Worm (Caenorhabditis elegans) whole organism, L2 larva: ENCODE measurements around the gene str-25.

ENCODE experiments used
- C34F6.9 ChIP-seq: fragments of 150-350 bp; optimal IDR thresholded peaks from 2 replicates; lab custom pipeline; 2014; ENCODE audit warnings: missing biosample characterization, missing genetic modification characterization
- aly-2 ChIP-seq: fragments of 150-350 bp; optimal IDR thresholded peaks from 2 replicates; lab custom pipeline; 2014; ENCODE audit warnings: missing biosample characterization, missing genetic modification characterization
- ama-1 ChIP-seq: fragments of 150-350 bp; optimal IDR thresholded peaks from 2 replicates; lab custom pipeline; 2018; ENCODE audit warnings: inconsistent platforms
- blmp-1 ChIP-seq: sonication (generic microtip); optimal IDR thresholded peaks from 2 replicates; lab custom pipeline; 2017; ENCODE audit warnings: missing genetic modification characterization, mild to moderate bottlenecking, missing compliant biosample characterization, antibody characterized with exemption, moderate library complexity; ENCODE audit not compliant: insufficient read depth
- crh-2 ChIP-seq: sonication (generic microtip); optimal IDR thresholded peaks from 2 replicates; lab custom pipeline; 2017; ENCODE audit warnings: missing biosample characterization, missing genetic modification characterization
- egl-27 ChIP-seq: sonication (generic microtip); optimal IDR thresholded peaks from 3 replicates; lab custom pipeline; 2017; ENCODE audit warnings: missing biosample characterization, missing genetic modification reagents, missing genetic modification characterization
- elt-1 ChIP-seq: fragments of 150-350 bp; optimal IDR thresholded peaks from 2 replicates; lab custom pipeline; 2014; ENCODE audit warnings: missing biosample characterization, missing genetic modification characterization
- elt-3 ChIP-seq: sonication (generic microtip); optimal IDR thresholded peaks from 2 replicates; lab custom pipeline; 2017; ENCODE audit warnings: missing biosample characterization, missing genetic modification characterization
- fos-1 ChIP-seq: fragments of 150-350 bp; optimal IDR thresholded peaks from 2 replicates; lab custom pipeline; 2014; ENCODE audit warnings: missing biosample characterization, missing genetic modification characterization
- gmeb-1 ChIP-seq: fragments of 150-350 bp; optimal IDR thresholded peaks from 2 replicates; lab custom pipeline; 2014; ENCODE audit warnings: missing biosample characterization, missing genetic modification characterization
- lin-39 ChIP-seq: fragments of 150-350 bp; optimal IDR thresholded peaks from 2 replicates; lab custom pipeline; 2014; ENCODE audit warnings: missing biosample characterization, missing genetic modification reagents, missing genetic modification characterization
- lsy-2 ChIP-seq, 2 experiments: fragments of 150-350 bp in 1 of 2; sonication (generic microtip) in 1 of 2; optimal IDR thresholded peaks; 2 replicates each; lab custom pipeline; 2014 to 2017; ENCODE audit warnings: missing biosample characterization in 2 of 2, missing genetic modification characterization in 2 of 2
- mdl-1 ChIP-seq, 2 experiments: fragments of 150-350 bp in 1 of 2; sonication (generic microtip) in 1 of 2; optimal IDR thresholded peaks; 2 replicates each; lab custom pipeline; 2017; ENCODE audit warnings: missing biosample characterization in 2 of 2, missing genetic modification characterization in 2 of 2
- nhr-12 ChIP-seq: fragments of 150-350 bp; optimal IDR thresholded peaks from 2 replicates; lab custom pipeline; 2014; ENCODE audit warnings: missing biosample characterization, missing genetic modification characterization
- nhr-129 ChIP-seq: fragments of 150-350 bp; optimal IDR thresholded peaks from 2 replicates; lab custom pipeline; 2014; ENCODE audit warnings: missing biosample characterization, missing genetic modification characterization
- nhr-237 ChIP-seq: fragments of 150-350 bp; optimal IDR thresholded peaks from 2 replicates; lab custom pipeline; 2014; ENCODE audit warnings: missing biosample characterization, missing genetic modification characterization
- nhr-25 ChIP-seq: fragments of 150-350 bp; sonication (generic microtip); optimal IDR thresholded peaks from 3 replicates; lab custom pipeline; 2014; ENCODE audit warnings: missing biosample characterization, missing genetic modification characterization
- nhr-77 ChIP-seq: fragments of 150-350 bp; optimal IDR thresholded peaks from 2 replicates; lab custom pipeline; 2014; ENCODE audit warnings: missing biosample characterization, missing genetic modification characterization
- sem-4 ChIP-seq: fragments of 150-350 bp; optimal IDR thresholded peaks from 2 replicates; lab custom pipeline; 2014; ENCODE audit warnings: missing biosample characterization, missing genetic modification reagents, missing genetic modification characterization
- sma-9 ChIP-seq, 2 experiments: fragments of 150-350 bp in 1 of 2; sonication (generic microtip) in 1 of 2; optimal IDR thresholded peaks; 2 replicates each; lab custom pipeline; 2014 to 2016; ENCODE audit warnings: missing genetic modification characterization in 2 of 2, mild to moderate bottlenecking in 1 of 2, missing biosample characterization in 1 of 2, missing compliant biosample characterization in 1 of 2, missing genetic modification reagents in 1 of 2, moderate library complexity in 1 of 2
- unc-55 ChIP-seq: fragments of 150-350 bp; sonication (generic microtip); optimal IDR thresholded peaks from 3 replicates; lab custom pipeline; 2014; ENCODE audit warnings: missing biosample characterization, missing genetic modification reagents, missing genetic modification characterization
- unc-62 ChIP-seq: fragments of 150-350 bp; optimal IDR thresholded peaks from 2 replicates; lab custom pipeline; 2014; ENCODE audit warnings: missing biosample characterization, missing genetic modification reagents, missing genetic modification characterization
- zag-1 ChIP-seq: fragments of 150-350 bp; optimal IDR thresholded peaks from 2 replicates; lab custom pipeline; 2014; ENCODE audit warnings: missing biosample characterization, missing genetic modification characterization

Gene str-25

ce11 chrV:16160087-16160486 is 44.6 kb downstream of the str-25 start:
- TF ChIP-seq blmp-1 (tag; lab: Kevin White, UChicago) (no peak), nhr-129 (tag; lab: Kevin White, UChicago) (peak; percentile 83), unc-55 (GFP tag; lab: Kevin White, UChicago) (peak; percentile 56), fos-1 (tag; lab: Kevin White, UChicago) (peak; percentile 62), elt-3 (tag; lab: Kevin White, UChicago) (no peak)

ce11 chrV:16162124-16162735 is 46.7 kb downstream of the str-25 start, which contains the start of the genes str-109 and F10A3.11:
str-109 (minus strand) TSS chrV:16162224.
F10A3.11 (plus strand) TSS chrV:16162685.
- TF ChIP-seq nhr-237 (tag; lab: Kevin White, UChicago) (no peak), crh-2 (tag; lab: Kevin White, UChicago) (no peak), zag-1 (tag; lab: Kevin White, UChicago) (no peak), aly-2 (tag; lab: Kevin White, UChicago) (no peak), mdl-1 (tag; optimal IDR thresholded peaks at IDR 0.05; lab: Kevin White, UChicago) (no peak), nhr-12 (tag; lab: Kevin White, UChicago) (no peak), C34F6.9 (tag; lab: Kevin White, UChicago) (no peak), unc-62 (no peak), elt-1 (tag; lab: Kevin White, UChicago) (no peak), nhr-129 (tag; lab: Kevin White, UChicago) (no peak), lin-39 (tag; lab: Kevin White, UChicago) (no peak)

ce11 chrV:16163719-16164118 is 48.2 kb downstream of the str-25 start, which contains the start of gene F10A3.12:
F10A3.12 (plus strand) TSS chrV:16164019.
- no peak for TF ChIP-seq mdl-1 (tag; optimal IDR thresholded peaks at IDR 0.05; lab: Kevin White, UChicago)
- TF ChIP-seq nhr-77 (tag; lab: Kevin White, UChicago), result no peak
- no peak for TF ChIP-seq sem-4 (tag; lab: Kevin White, UChicago)
- TF ChIP-seq ama-1 (lab: Kevin White, UChicago), result no peak
- TF ChIP-seq lin-39 (tag; lab: Kevin White, UChicago), result no peak
- TF ChIP-seq nhr-25 (tag; lab: Kevin White, UChicago), result no peak
- TF ChIP-seq sma-9 (GFP tag; optimal IDR thresholded peaks at IDR 0.05; lab: Kevin White, UChicago), result no peak
- no peak for TF ChIP-seq sma-9 (tag; optimal IDR thresholded peaks at IDR 0.05; lab: Kevin White, UChicago)
- TF ChIP-seq elt-1 (tag; lab: Kevin White, UChicago), result no peak
- TF ChIP-seq egl-27 (tag; lab: Kevin White, UChicago), result no peak
- no peak for TF ChIP-seq blmp-1 (tag; lab: Kevin White, UChicago)
- TF ChIP-seq, all 48 proteins: peak for 0

- no peak for TF ChIP-seq egl-27 (tag; lab: Kevin White, UChicago)
- no peak for TF ChIP-seq lsy-2 (tag; optimal IDR thresholded peaks at IDR 0.05; lab: Kevin White, UChicago)
- TF ChIP-seq gmeb-1, result no peak
These were observed 50.5 kb downstream of the str-25 start, which contains the start of gene str-108 for ce11 chrV:16165936-16166335. str-108 (plus strand) TSS chrV:16166236.
